Fruit fly (Drosophila melanogaster): ENCODE measurements around the gene CG14563.

The CG14563 gene

DNA sequence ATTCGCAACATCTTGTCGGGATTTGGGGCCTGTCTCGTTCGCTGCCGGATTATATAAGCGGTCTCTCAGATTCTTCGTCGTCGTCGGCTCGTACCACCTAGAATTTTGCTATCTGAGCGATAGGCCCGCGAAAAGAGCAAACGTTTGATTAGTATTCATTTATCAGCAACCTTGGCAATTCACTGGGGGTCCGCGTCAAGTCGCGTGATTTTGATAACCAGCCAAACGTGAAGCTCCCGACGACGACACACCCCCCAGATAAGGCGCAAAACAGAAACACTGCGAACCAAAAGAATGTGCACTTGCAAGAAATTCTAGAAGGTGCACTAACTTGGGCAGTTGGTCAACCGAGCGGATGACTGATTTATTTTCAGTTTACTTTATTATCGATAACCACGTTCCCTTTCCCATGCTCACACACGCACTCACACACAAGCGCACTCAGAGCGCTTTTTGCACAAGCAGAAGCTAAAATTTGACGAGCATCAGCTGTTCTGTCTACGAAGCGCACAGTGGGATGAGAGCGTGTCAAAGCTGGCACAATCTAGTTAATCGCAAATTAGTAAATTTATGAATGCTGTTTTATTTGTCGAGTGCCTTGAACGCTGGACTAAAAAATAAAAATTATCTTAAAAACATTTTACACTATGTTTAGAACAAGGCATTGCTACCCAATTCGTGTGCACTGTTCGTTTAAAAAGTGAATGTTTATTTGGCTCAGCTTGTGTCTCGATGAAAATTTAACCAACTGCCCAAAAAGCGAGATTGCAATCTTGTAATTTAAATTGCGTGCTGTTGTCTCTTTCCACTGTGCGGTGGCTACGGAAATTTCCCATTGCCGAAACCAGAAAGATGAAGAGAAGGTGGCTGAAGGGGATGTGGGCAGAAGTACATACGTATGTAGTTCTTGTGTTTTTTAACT is 2.2 kb downstream of the CG14563 start (continued):
- TF ChIP-seq Optix (GFP tag; IDR thresholded peaks at IDR 0.05) (peak; percentile 88), CG10543 (GFP tag; optimal IDR thresholded peaks at IDR 0.05) (peak; percentile 94), pzg (GFP tag; optimal IDR thresholded peaks at IDR 0.05) (peak; percentile 8), sisA (GFP tag; IDR thresholded peaks at IDR 0.05) (peak; percentile 90), CG17361 (GFP tag; IDR thresholded peaks at IDR 0.05) (peak; percentile 97), Ravus (GFP tag; IDR thresholded peaks at IDR 0.05) (peak; percentile 46), CG10565 (GFP tag; optimal IDR thresholded peaks at IDR 0.05) (peak; percentile 67), CG6791 (GFP tag; IDR thresholded peaks at IDR 0.05; ENCODE audit: partially characterized antibody) (no peak), CG2199 (GFP tag; IDR thresholded peaks at IDR 0.05) (0 out of 3 replicates have a peak, but pooled peaks have one; percentile 50), CG12071 (GFP tag; optimal IDR thresholded peaks at IDR 0.05) (peak; percentile 91), ATbp (GFP tag; optimal IDR thresholded peaks at IDR 0.05) (peak; percentile 90), bsh (GFP tag; optimal IDR thresholded peaks at IDR 0.05) (peak; percentile 91 to 94), Dek (tag; optimal IDR thresholded peaks at IDR 0.05) (peak; percentile 88), CG8359 (GFP tag; optimal IDR thresholded peaks at IDR 0.05; ENCODE audit: borderline replicate concordance) (peak; percentile 75), Eip74EF (GFP tag; optimal IDR thresholded peaks at IDR 0.05) (peak in 1 of 2 experiments; percentile 93), Max (GFP tag; optimal IDR thresholded peaks at IDR 0.05) (peak; percentile 97), Oaz (GFP tag; IDR thresholded peaks at IDR 0.05) (peak; percentile 84), tna (GFP tag; IDR thresholded peaks at IDR 0.05; ENCODE audit: partially characterized antibody) (no peak; the same call in 1 of the 2 replicates), tx (GFP tag; optimal IDR thresholded peaks at IDR 0.05) (peak; percentile 88), sd (tag; optimal IDR thresholded peaks at IDR 0.05) (peak; percentile 62), en (GFP tag; optimal IDR thresholded peaks at IDR 0.05) (peak; percentile 89), fu2 (GFP tag; optimal IDR thresholded peaks at IDR 0.05) (peak; percentile 85), sima (GFP tag; optimal IDR thresholded peaks at IDR 0.05) (peak; percentile 80), CG18011 (GFP tag; optimal IDR thresholded peaks at IDR 0.05) (peak; percentile 81), B-H1 (GFP tag; IDR thresholded peaks at IDR 0.05) (peak; percentile 89), lilli (GFP tag; optimal IDR thresholded peaks at IDR 0.05) (peak; percentile 95), CG9727 (GFP tag; optimal IDR thresholded peaks at IDR 0.05) (peak; percentile 93), CG8388 (GFP tag; optimal IDR thresholded peaks at IDR 0.05) (peak; percentile 90), zen2 (GFP tag; IDR thresholded peaks at IDR 0.05; ENCODE audit: partially characterized antibody) (no peak), CG5245 (GFP tag; optimal IDR thresholded peaks at IDR 0.05) (peak; percentile 88), amos (GFP tag; IDR thresholded peaks at IDR 0.05; ENCODE audit: partially characterized antibody) (peak; percentile 3; the same call in 1 of the 2 replicates), fd3F (GFP tag; optimal IDR thresholded peaks at IDR 0.05) (peak; percentile 88), Lpt (GFP tag; optimal IDR thresholded peaks at IDR 0.05) (no peak), psq (GFP tag; optimal IDR thresholded peaks at IDR 0.05) (peak; percentile 38), CG14441 (GFP tag; IDR thresholded peaks at IDR 0.05) (peak; percentile 93), lmd (GFP tag; IDR thresholded peaks at IDR 0.05) (peak; percentile 95), CHES-1-like (GFP tag; optimal IDR thresholded peaks at IDR 0.05) (peak; percentile 90), pita (GFP tag; optimal IDR thresholded peaks at IDR 0.05) (no peak), mam (GFP tag; optimal IDR thresholded peaks at IDR 0.05) (peak; percentile 95), ro (GFP tag; IDR thresholded peaks at IDR 0.05) (peak; percentile 68), CG3065 (GFP tag; optimal IDR thresholded peaks at IDR 0.05) (peak; percentile 66), h (optimal IDR thresholded peaks at IDR 0.05) (no peak), bowl (GFP tag; IDR thresholded peaks at IDR 0.05) (peak; percentile 59; the same call in 1 of the 2 replicates), CG3847 (GFP tag; IDR thresholded peaks at IDR 0.05) (peak; percentile 88), abd-A (tag; optimal IDR thresholded peaks at IDR 0.05) (no peak), onecut (GFP tag; IDR thresholded peaks at IDR 0.05) (peak; percentile 85), CG9932 (GFP tag; IDR thresholded peaks at IDR 0.05) (peak; percentile 84), hbn (GFP tag; IDR thresholded peaks at IDR 0.05; ENCODE audit: partially characterized antibody) (no peak)

Data from whole organism, embryonic.